Fruit fly (Drosophila melanogaster) whole organism, embryonic: Measurements from ENCODE around the gene Jhbp13.

ENCODE experiments used
- Atf6 ChIP-seq: fragments of 200-800 bp; sonication (Bioruptor generic); IDR thresholded peaks from 2 replicates; pipeline ENCODE4 v1.3.6; 2022; ENCODE audit warnings: missing biosample characterization, missing genetic modification characterization
- B-H2 ChIP-seq: fragments of 200-800 bp; sonication (Bioruptor generic); optimal IDR thresholded peaks from 2 replicates; lab custom pipeline; 2018; ENCODE audit warnings: missing biosample characterization, mild to moderate bottlenecking, missing genetic modification characterization
- Bdp1 ChIP-seq: fragments of 200-800 bp; sonication (Bioruptor generic); optimal IDR thresholded peaks from 3 replicates; lab custom pipeline; 2016; ENCODE audit warnings: missing biosample characterization, missing genetic modification characterization
- CG10321 ChIP-seq: fragments of 200-800 bp; sonication (Bioruptor generic); IDR thresholded peaks from 2 replicates; pipeline ENCODE4 v1.3.6; 2022; ENCODE audit warnings: missing biosample characterization, missing genetic modification characterization
- CG11696 ChIP-seq: fragments of 200-800 bp; sonication (Bioruptor generic); IDR thresholded peaks from 2 replicates; pipeline ENCODE4 v1.3.6; 2022; ENCODE audit warnings: missing biosample characterization, missing genetic modification characterization
- CG13296 ChIP-seq: fragments of 200-800 bp; sonication (Bioruptor generic); optimal IDR thresholded peaks from 3 replicates; lab custom pipeline; 2018; ENCODE audit warnings: missing biosample characterization, mild to moderate bottlenecking, missing genetic modification characterization
- CG14050 ChIP-seq: fragments of 200-800 bp; sonication (Bioruptor generic); IDR thresholded peaks from 3 replicates; pipeline ENCODE4 v1.3.6; 2022; ENCODE audit warnings: missing biosample characterization, missing genetic modification characterization
- CG16813 ChIP-seq: fragments of 200-800 bp; sonication (Bioruptor generic); IDR thresholded peaks from 3 replicates; pipeline ENCODE4 v1.3.6; 2022; ENCODE audit warnings: missing biosample characterization, missing genetic modification characterization; ENCODE audit not compliant: partially characterized antibody
- CG17186 ChIP-seq: fragments of 200-800 bp; sonication (Bioruptor generic); optimal IDR thresholded peaks from 3 replicates; lab custom pipeline; 2017; ENCODE audit warnings: missing biosample characterization, missing genetic modification reagents, missing genetic modification characterization
- CG18599 ChIP-seq: fragments of 200-800 bp; sonication (Bioruptor generic); optimal IDR thresholded peaks from 3 replicates; lab custom pipeline; 2017; ENCODE audit warnings: missing biosample characterization, missing genetic modification characterization, mild to moderate bottlenecking, moderate library complexity, missing genetic modification reagents
- CG2678 ChIP-seq: fragments of 200-800 bp; sonication (Bioruptor generic); optimal IDR thresholded peaks from 3 replicates; lab custom pipeline; 2019; ENCODE audit warnings: missing biosample characterization, mild to moderate bottlenecking, missing genetic modification characterization, moderate library complexity
- CG31365 ChIP-seq: fragments of 200-800 bp; sonication (Bioruptor generic); optimal IDR thresholded peaks from 2 replicates; lab custom pipeline; 2018; ENCODE audit warnings: missing biosample characterization, mild to moderate bottlenecking, missing genetic modification characterization
- CG3281 ChIP-seq: fragments of 200-800 bp; sonication (Bioruptor generic); optimal IDR thresholded peaks from 3 replicates; lab custom pipeline; 2017; ENCODE audit warnings: missing biosample characterization, mild to moderate bottlenecking, missing genetic modification characterization
- CG3995 ChIP-seq: fragments of 200-800 bp; sonication (Bioruptor generic); optimal IDR thresholded peaks from 3 replicates; lab custom pipeline; 2016; ENCODE audit warnings: missing biosample characterization, missing genetic modification characterization
- CG7556 ChIP-seq: fragments of 200-800 bp; sonication (Bioruptor generic); optimal IDR thresholded peaks from 2 replicates; lab custom pipeline; 2017; ENCODE audit warnings: missing biosample characterization, mild to moderate bottlenecking, missing genetic modification characterization
- CG7987 ChIP-seq: fragments of 200-800 bp; sonication (Bioruptor generic); optimal IDR thresholded peaks from 2 replicates; lab custom pipeline; 2018; ENCODE audit warnings: missing biosample characterization, mild to moderate bottlenecking, missing genetic modification characterization, moderate library complexity
- CG8388 ChIP-seq: fragments of 200-800 bp; sonication (Bioruptor generic); optimal IDR thresholded peaks from 2 replicates; lab custom pipeline; 2019; ENCODE audit warnings: missing biosample characterization, mild to moderate bottlenecking, missing genetic modification characterization, moderate library complexity
- CG8478 ChIP-seq: fragments of >200 bp; optimal IDR thresholded peaks from 2 replicates; lab custom pipeline; 2018
- CG9609 ChIP-seq: fragments of 200-800 bp; sonication (Bioruptor generic); optimal IDR thresholded peaks from 3 replicates; lab custom pipeline; 2016; ENCODE audit warnings: missing biosample characterization, missing genetic modification characterization
- CG9876 ChIP-seq: fragments of 200-800 bp; sonication (Bioruptor generic); optimal IDR thresholded peaks from 2 replicates; lab custom pipeline; 2016; ENCODE audit warnings: missing biosample characterization, missing genetic modification characterization
- D ChIP-seq, 2 experiments: fragments of 200-800 bp in 1 of 2; fragments of >200 bp in 1 of 2; sonication (Bioruptor generic) in 1 of 2; optimal IDR thresholded peaks; 2 replicates in 1 of 2; 3 replicates in 1 of 2; lab custom pipeline; 2017; ENCODE audit warnings: mild to moderate bottlenecking in 1 of 2, missing biosample characterization in 1 of 2, missing genetic modification characterization in 1 of 2, missing genetic modification reagents in 1 of 2
- D19A ChIP-seq: fragments of 200-800 bp; optimal IDR thresholded peaks from 3 replicates; lab custom pipeline; 2019; ENCODE audit warnings: missing biosample characterization, mild to moderate bottlenecking, missing genetic modification characterization, moderate library complexity
- Dll ChIP-seq: fragments of 200-800 bp; sonication (Bioruptor generic); IDR thresholded peaks from 4 replicates; pipeline ENCODE4 v1.3.6; 2022; ENCODE audit warnings: missing biosample characterization, missing genetic modification characterization; ENCODE audit not compliant: partially characterized antibody
- Eip74EF ChIP-seq, 2 experiments: fragments of 200-800 bp in 1 of 2; fragments of >200 bp in 1 of 2; sonication (Bioruptor generic) in 1 of 2; optimal IDR thresholded peaks; 2 replicates each; lab custom pipeline; 2017 to 2019; ENCODE audit warnings: missing biosample characterization in 2 of 2, missing genetic modification characterization in 2 of 2, mild to moderate bottlenecking in 1 of 2, moderate library complexity in 1 of 2
- Hr3 ChIP-seq: fragments of 200-800 bp; sonication (Bioruptor generic); optimal IDR thresholded peaks from 3 replicates; lab custom pipeline; 2016; ENCODE audit warnings: missing biosample characterization, missing genetic modification characterization
- Jarid2 ChIP-seq: fragments of 200-800 bp; sonication (Bioruptor generic); optimal IDR thresholded peaks from 3 replicates; lab custom pipeline; 2017; ENCODE audit warnings: mild to moderate bottlenecking, missing biosample characterization, missing genetic modification reagents, missing genetic modification characterization
- Lim3 ChIP-seq: fragments of 200-800 bp; sonication (Bioruptor generic); IDR thresholded peaks from 2 replicates; pipeline ENCODE4 v1.3.6; 2022; ENCODE audit warnings: missing biosample characterization, missing genetic modification characterization
- Lpt ChIP-seq: fragments of >200 bp; optimal IDR thresholded peaks from 2 replicates; lab custom pipeline; 2018; ENCODE audit warnings: missing biosample characterization, missing genetic modification characterization
- MESR4 ChIP-seq: fragments of 200-800 bp; sonication (Bioruptor generic); optimal IDR thresholded peaks from 2 replicates; lab custom pipeline; 2018; ENCODE audit warnings: missing biosample characterization, mild to moderate bottlenecking, missing genetic modification characterization, moderate library complexity
- Max ChIP-seq: fragments of 200-800 bp; sonication (Bioruptor generic); optimal IDR thresholded peaks from 2 replicates; lab custom pipeline; 2016; ENCODE audit warnings: missing biosample characterization, mild to moderate bottlenecking, missing genetic modification characterization
- Mes4 ChIP-seq: fragments of 200-800 bp; sonication (Bioruptor generic); optimal IDR thresholded peaks from 2 replicates; lab custom pipeline; 2016; ENCODE audit warnings: missing biosample characterization, missing genetic modification characterization
- NC2α ChIP-seq: fragments of 200-800 bp; sonication (Bioruptor generic); optimal IDR thresholded peaks from 2 replicates; lab custom pipeline; 2016; ENCODE audit warnings: missing biosample characterization, missing genetic modification characterization
- Ravus ChIP-seq: fragments of 200-800 bp; sonication (Bioruptor generic); IDR thresholded peaks from 2 replicates; pipeline ENCODE4 v1.3.6; 2022; ENCODE audit warnings: missing biosample characterization, missing genetic modification characterization
- Sox102F ChIP-seq: fragments of 200-800 bp; sonication (Bioruptor generic); optimal IDR thresholded peaks from 2 replicates; lab custom pipeline; 2018; ENCODE audit warnings: missing biosample characterization, mild to moderate bottlenecking, missing genetic modification characterization, moderate library complexity
- Sry-δ ChIP-seq: fragments of 200-800 bp; sonication (Bioruptor generic); optimal IDR thresholded peaks from 2 replicates; lab custom pipeline; 2016; ENCODE audit warnings: missing biosample characterization, missing genetic modification characterization
- Xbp1 ChIP-seq: fragments of 200-800 bp; sonication (Bioruptor generic); optimal IDR thresholded peaks from 3 replicates; lab custom pipeline; 2016; ENCODE audit warnings: missing biosample characterization, mild to moderate bottlenecking, missing genetic modification characterization
- bbx ChIP-seq: fragments of 200-800 bp; sonication (Bioruptor generic); IDR thresholded peaks from 2 replicates; pipeline ENCODE4 v1.3.6; 2022; ENCODE audit warnings: missing biosample characterization, missing genetic modification characterization; ENCODE audit not compliant: partially characterized antibody
- bsh ChIP-seq, 2 experiments: fragments of 200-800 bp; sonication (Bioruptor generic); optimal IDR thresholded peaks; 2 replicates each; lab custom pipeline; 2017 to 2018; ENCODE audit warnings: mild to moderate bottlenecking in 2 of 2, missing biosample characterization in 2 of 2, missing genetic modification characterization in 2 of 2, moderate library complexity in 1 of 2
- crp ChIP-seq, 2 experiments: fragments of 200-800 bp; sonication (Bioruptor generic); optimal IDR thresholded peaks; 2 replicates in 1 of 2; 3 replicates in 1 of 2; lab custom pipeline; 2017; ENCODE audit warnings: missing biosample characterization in 2 of 2, missing genetic modification characterization in 2 of 2, mild to moderate bottlenecking in 1 of 2, moderate library complexity in 1 of 2
- dmrt11E ChIP-seq: fragments of 200-800 bp; sonication (Bioruptor generic); optimal IDR thresholded peaks from 3 replicates; lab custom pipeline; 2018; ENCODE audit warnings: missing biosample characterization, mild to moderate bottlenecking, missing genetic modification characterization, moderate library complexity
- esg ChIP-seq: fragments of 200-800 bp; sonication (Bioruptor generic); conservative IDR thresholded peaks from 2 replicates; pipeline ENCODE4 v1.3.6; 2022; ENCODE audit warnings: missing biosample characterization, missing genetic modification characterization
- gsb ChIP-seq: fragments of 200-800 bp; sonication (Bioruptor generic); IDR thresholded peaks from 2 replicates; pipeline ENCODE4 v1.3.6; 2022; ENCODE audit warnings: missing biosample characterization, missing genetic modification characterization
- gsb-n ChIP-seq: fragments of 200-800 bp; sonication (Bioruptor generic); optimal IDR thresholded peaks from 3 replicates; lab custom pipeline; 2018; ENCODE audit warnings: missing biosample characterization, mild to moderate bottlenecking, missing genetic modification characterization
- nmo ChIP-seq: fragments of 200-800 bp; sonication (Bioruptor generic); optimal IDR thresholded peaks from 2 replicates; lab custom pipeline; 2018; ENCODE audit warnings: missing biosample characterization, mild to moderate bottlenecking, missing genetic modification characterization, moderate library complexity
- pita ChIP-seq: fragments of 200-800 bp; sonication (Bioruptor generic); optimal IDR thresholded peaks from 2 replicates; lab custom pipeline; 2017; ENCODE audit warnings: missing biosample characterization, mild to moderate bottlenecking, missing genetic modification characterization
- shn ChIP-seq: fragments of 200-800 bp; sonication (Bioruptor generic); optimal IDR thresholded peaks from 3 replicates; lab custom pipeline; 2016; ENCODE audit warnings: missing biosample characterization, missing genetic modification characterization
- sob ChIP-seq: fragments of 200-800 bp; sonication (Bioruptor generic); IDR thresholded peaks from 2 replicates; pipeline ENCODE4 v1.3.6; 2022; ENCODE audit warnings: missing biosample characterization, missing genetic modification characterization
- wor ChIP-seq: fragments of 200-800 bp; sonication (Bioruptor generic); IDR thresholded peaks from 2 replicates; pipeline ENCODE4 v1.3.6; 2022; ENCODE audit warnings: missing biosample characterization, missing genetic modification characterization

Jhbp13 gene

dm6 chr2L:13219281-13220092 is 20.3 kb upstream of the Jhbp13 start, which contains the start of the genes CG9426 and mRF1 (continued):
- TF ChIP-seq CG9876 (GFP tag; lab: Kevin White, UChicago) (no peak), CG7987 (GFP tag; lab: Kevin White, UChicago) (peak; percentile 37), Lpt (GFP tag; lab: Kevin White, UChicago) (no peak), CG16813 (GFP tag; lab: Robert Waterston, UW) (peak; percentile 100), Bdp1 (no peak), CG10321 (no peak), CG3281 (GFP tag; lab: Kevin White, UChicago) (peak; percentile 13), Ravus (GFP tag; lab: Robert Waterston, UW) (no peak), D (optimal IDR thresholded peaks at IDR 0.05; lab: Kevin White, UChicago) (no peak), D (GFP tag; optimal IDR thresholded peaks at IDR 0.05; lab: Kevin White, UChicago) (no peak), sob (GFP tag; lab: Robert Waterston, UW) (peak; percentile 43; the same call in 1 of the 2 replicates), Jarid2 (GFP tag; lab: Kevin White, UChicago) (peak; percentile 7), CG9609 (peak; percentile 7), NC2α (GFP tag; lab: Kevin White, UChicago) (no peak), shn (GFP tag; lab: Kevin White, UChicago) (no peak), Eip74EF (GFP tag; optimal IDR thresholded peaks at IDR 0.05; lab: Kevin White, UChicago) (no peak), Dll (peak; percentile 94), bsh (GFP tag; optimal IDR thresholded peaks at IDR 0.05; lab: Kevin White, UChicago) (no peak), CG18599 (no peak), pita (GFP tag; lab: Kevin White, UChicago) (no peak), Sry-δ (GFP tag; lab: Kevin White, UChicago) (peak; percentile 96), CG7556 (GFP tag; lab: Kevin White, UChicago) (no peak), gsb-n (no peak), Max (GFP tag; lab: Kevin White, UChicago) (no peak), B-H2 (peak; percentile 12), wor (GFP tag; lab: Robert Waterston, UW) (no peak), Hr3 (no peak), CG8388 (no peak), Lim3 (GFP tag; lab: Robert Waterston, UW) (no peak), crp (GFP tag; optimal IDR thresholded peaks at IDR 0.05; lab: Kevin White, UChicago) (peak in 1 of 2 experiments; percentile 1), dmrt11E (tag; lab: Kevin White, UChicago) (no peak), Sox102F (GFP tag; lab: Kevin White, UChicago) (no peak), CG14050 (GFP tag; lab: Robert Waterston, UW) (no peak), CG13296 (GFP tag; lab: Kevin White, UChicago) (peak; percentile 6), Atf6 (GFP tag; lab: Robert Waterston, UW) (no peak), CG8478 (lab: Kevin White, UChicago) (no peak), CG17186 (GFP tag; lab: Kevin White, UChicago) (peak; percentile 19), MESR4 (peak; percentile 85), D19A (tag; lab: Kevin White, UChicago) (no peak), CG2678 (tag; lab: Kevin White, UChicago) (no peak), esg (GFP tag; lab: Robert Waterston, UW) (no peak), nmo (GFP tag; lab: Kevin White, UChicago) (peak; percentile 50), CG31365 (tag; lab: Kevin White, UChicago) (no peak), Xbp1 (GFP tag; lab: Kevin White, UChicago) (peak; percentile 34), Mes4 (GFP tag; lab: Kevin White, UChicago) (no peak), gsb (GFP tag; lab: Robert Waterston, UW) (no peak), CG3995 (peak; percentile 62), bbx (GFP tag; lab: Robert Waterston, UW) (peak; percentile 97), CG11696 (GFP tag; lab: Robert Waterston, UW) (no peak)
